Worm (Caenorhabditis elegans) whole organism, late embryonic: ENCODE measurements around the gene syd-9.

Experiments
- ceh-14 ChIP-seq: sonication (generic microtip); optimal IDR thresholded peaks from 2 replicates; lab custom pipeline; 2016; ENCODE audit warnings: missing genotype, missing genetic modification characterization, missing compliant biosample characterization
- ceh-2 ChIP-seq: sonication (generic microtip); optimal IDR thresholded peaks from 2 replicates; lab custom pipeline; 2016; ENCODE audit warnings: missing genotype, missing genetic modification characterization, missing compliant biosample characterization
- ceh-22 ChIP-seq: sonication (generic microtip); optimal IDR thresholded peaks from 2 replicates; lab custom pipeline; 2017; ENCODE audit warnings: missing biosample characterization, missing genetic modification characterization
- dmd-4 ChIP-seq: sonication (generic microtip); optimal IDR thresholded peaks from 2 replicates; lab custom pipeline; 2016; ENCODE audit warnings: borderline replicate concordance, missing genetic modification characterization, missing compliant biosample characterization
- ets-4 ChIP-seq: sonication (generic microtip); optimal IDR thresholded peaks from 2 replicates; lab custom pipeline; 2016; ENCODE audit warnings: missing genetic modification characterization, missing compliant biosample characterization
- fkh-10 ChIP-seq: fragments of 150-350 bp; optimal IDR thresholded peaks from 2 replicates; lab custom pipeline; 2014; ENCODE audit warnings: missing biosample characterization, missing genetic modification reagents, missing genetic modification characterization
- fkh-6 ChIP-seq: sonication (generic microtip); optimal IDR thresholded peaks from 2 replicates; lab custom pipeline; 2016; ENCODE audit warnings: missing genetic modification characterization, missing compliant biosample characterization
- pqm-1 ChIP-seq: sonication (generic microtip); optimal IDR thresholded peaks from 2 replicates; lab custom pipeline; 2016; ENCODE audit warnings: missing genetic modification characterization, missing compliant biosample characterization
- rnt-1 ChIP-seq: sonication (generic microtip); optimal IDR thresholded peaks from 2 replicates; lab custom pipeline; 2016; ENCODE audit warnings: missing genetic modification characterization, missing compliant biosample characterization
- sox-4 ChIP-seq: sonication (generic microtip); optimal IDR thresholded peaks from 2 replicates; lab custom pipeline; 2017; ENCODE audit warnings: mild to moderate bottlenecking, missing genetic modification characterization, inconsistent platforms, missing compliant biosample characterization
- syd-9 ChIP-seq: sonication (generic microtip); optimal IDR thresholded peaks from 2 replicates; lab custom pipeline; 2016; ENCODE audit warnings: mild to moderate bottlenecking, missing genetic modification characterization, moderate library complexity, missing compliant biosample characterization
- tbx-2 ChIP-seq: sonication (generic microtip); optimal IDR thresholded peaks from 2 replicates; lab custom pipeline; 2016; ENCODE audit warnings: missing genetic modification characterization, missing compliant biosample characterization
- tbx-7 ChIP-seq: sonication (generic microtip); optimal IDR thresholded peaks from 2 replicates; lab custom pipeline; 2016; ENCODE audit warnings: missing genotype, missing genetic modification characterization, missing compliant biosample characterization
- ztf-16 ChIP-seq: sonication (generic microtip); optimal IDR thresholded peaks from 2 replicates; lab custom pipeline; 2017; ENCODE audit warnings: missing genetic modification characterization, missing compliant biosample characterization

- TF ChIP-seq tbx-2 (tag; lab: Kevin White, UChicago) (no peak), syd-9 (tag; lab: Kevin White, UChicago) (peak; percentile 57), ceh-2 (tag; lab: Kevin White, UChicago) (no peak), ets-4 (tag; lab: Kevin White, UChicago) (no peak), ceh-14 (tag; lab: Kevin White, UChicago) (no peak), dmd-4 (no peak), ceh-22 (tag; lab: Kevin White, UChicago) (no peak), fkh-10 (no peak), sox-4 (tag; lab: Kevin White, UChicago) (no peak), pqm-1 (tag; lab: Kevin White, UChicago) (no peak), fkh-6 (tag; lab: Kevin White, UChicago) (no peak), ztf-16 (tag; lab: Kevin White, UChicago) (no peak), rnt-1 (tag; lab: Kevin White, UChicago) (no peak), tbx-7 (tag; lab: Kevin White, UChicago) (no peak)
Measured at ce11 chrX:7224510-7224909, 6.6 kb downstream of the syd-9 start.
